Worm (Caenorhabditis elegans): Measurements from ENCODE around the gene tank-1.

Gene tank-1

DNA sequence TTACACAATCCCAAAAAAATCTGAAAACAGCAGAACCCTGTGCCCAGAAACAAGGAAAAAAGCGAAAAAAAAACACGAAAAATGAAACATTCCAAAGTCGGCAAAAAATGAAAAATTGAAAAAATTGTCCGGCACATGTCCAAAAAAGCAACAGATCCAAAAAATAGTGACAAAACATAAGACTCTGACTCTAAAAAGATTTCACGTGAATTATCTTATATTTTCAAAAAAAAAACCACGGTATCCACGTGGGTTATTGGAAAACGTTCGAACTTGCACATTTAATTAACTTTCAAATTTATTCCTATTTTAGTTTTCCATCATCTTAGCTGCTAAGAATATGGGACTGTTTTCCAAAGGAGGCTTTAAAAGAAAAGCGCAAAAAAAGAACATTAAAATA, 14.9 kb downstream of the tank-1 start, which contains the start of gene Y75B7B.1:
Gene Y75B7B.1, plus strand, starts transcription at position 301 of the 400 bp plus-strand sequence.
- TF ChIP-seq W03F9.2 (tag; optimal IDR thresholded peaks at IDR 0.05) (no peak), him-1 (tag; optimal IDR thresholded peaks at IDR 0.05) (no peak), dao-5 (tag; optimal IDR thresholded peaks at IDR 0.05) (no peak)

DNA sequence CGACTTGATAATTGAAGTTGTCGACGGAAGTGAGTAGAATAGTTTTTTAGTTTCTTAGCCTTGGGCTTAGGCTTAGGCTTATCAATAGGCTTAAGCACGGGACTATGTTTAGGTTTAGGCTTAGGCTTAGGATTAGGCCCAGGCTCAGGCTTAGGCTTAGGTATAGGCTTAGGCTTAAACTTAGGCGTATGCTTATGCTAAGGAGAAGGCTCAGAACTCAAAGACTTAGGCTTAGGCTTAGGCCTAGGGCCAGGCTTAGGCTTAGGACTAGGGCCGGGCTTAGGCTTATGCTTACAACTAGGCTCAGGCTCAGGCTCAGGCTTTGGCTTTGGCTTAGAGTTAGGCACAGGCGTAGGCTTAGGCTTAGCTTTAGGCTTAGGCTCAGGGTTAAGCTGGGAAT, 19.0 kb downstream of the tank-1 start:
- TF ChIP-seq him-1 (tag; optimal IDR thresholded peaks at IDR 0.05) (no peak), dao-5 (tag; optimal IDR thresholded peaks at IDR 0.05) (no peak), W03F9.2 (tag; optimal IDR thresholded peaks at IDR 0.05) (no peak)

DNA sequence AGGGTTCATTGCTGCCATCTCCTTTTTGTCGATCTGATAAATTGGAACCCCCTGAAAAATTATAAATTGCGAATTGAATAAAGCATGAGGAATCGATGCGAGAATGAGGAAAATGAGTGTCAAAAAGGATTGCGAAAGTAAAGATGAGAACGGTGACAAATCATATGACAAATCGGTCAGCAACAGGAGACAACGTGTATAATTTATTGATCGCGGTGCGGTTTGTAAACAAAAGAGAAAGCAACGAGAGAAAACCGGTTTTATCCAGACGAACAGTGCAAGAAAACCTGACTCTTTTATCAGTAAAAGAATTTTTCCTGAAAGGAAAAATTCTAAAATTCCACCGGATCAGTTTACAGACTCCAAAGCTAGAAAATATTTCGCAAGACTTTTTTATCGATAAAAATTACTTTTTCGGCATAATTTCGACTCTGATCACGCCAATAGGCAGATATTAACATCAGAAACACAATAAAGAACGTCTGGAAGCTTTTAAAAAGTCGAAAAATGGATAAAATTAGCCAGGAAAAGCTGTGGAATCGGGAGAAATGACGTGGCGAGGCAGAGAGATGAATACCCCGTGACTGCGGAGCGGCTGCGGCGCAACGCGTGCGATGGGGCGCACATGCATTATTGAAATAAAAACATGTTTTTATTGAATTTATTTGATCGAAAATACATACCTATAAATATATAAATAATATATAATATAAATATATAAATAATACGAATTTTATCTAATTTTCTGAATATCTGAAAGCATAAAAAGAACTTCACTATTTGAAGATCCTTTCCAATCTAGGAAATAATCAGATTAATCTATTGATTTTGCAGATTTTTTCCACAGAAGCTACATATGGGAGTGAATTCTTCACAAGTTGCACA, 21.3 kb downstream of the tank-1 start, which contains the start of the genes rab-1 and C39F7.5:
Gene rab-1, minus strand, starts transcription at position 51 of the 885 bp plus-strand sequence.
Gene C39F7.5, plus strand, starts transcription at position 835 of the 885 bp plus-strand sequence.
- TF ChIP-seq W03F9.2 (tag; optimal IDR thresholded peaks at IDR 0.05) = peak; percentile 88
- TF ChIP-seq dao-5 (tag; optimal IDR thresholded peaks at IDR 0.05) = no peak

DNA sequence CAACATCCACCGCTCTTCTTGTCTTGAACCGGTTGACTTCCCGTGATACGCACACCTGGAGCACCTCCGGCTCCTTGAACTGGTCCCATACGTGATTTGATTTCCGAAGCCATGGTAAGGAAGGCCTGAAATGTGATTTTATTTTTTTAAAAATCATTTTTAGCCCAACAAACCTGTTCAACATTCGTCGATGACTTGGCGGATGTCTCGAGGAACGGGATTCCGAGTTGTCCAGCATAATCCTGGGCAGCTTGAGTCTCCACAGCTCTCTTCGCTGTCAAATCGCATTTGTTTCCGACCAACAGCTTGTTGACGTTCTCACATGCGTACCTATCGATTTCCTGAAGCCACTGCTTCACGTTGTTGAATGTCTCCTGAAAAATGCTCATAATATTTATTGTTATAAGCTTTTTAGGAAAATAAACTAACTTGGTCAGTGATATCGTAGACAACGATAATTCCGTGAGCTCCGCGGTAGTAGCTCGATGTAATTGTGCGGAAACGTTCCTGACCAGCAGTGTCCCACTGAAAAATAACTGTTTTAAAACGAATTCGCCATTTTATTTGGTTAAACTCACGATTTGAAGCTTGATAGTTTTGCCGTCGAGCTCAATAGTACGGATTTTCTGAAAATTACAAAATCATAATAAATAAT, 22.3 kb downstream of the tank-1 start:
- TF ChIP-seq dao-5 (tag; optimal IDR thresholded peaks at IDR 0.05) = no peak
- no peak for TF ChIP-seq W03F9.2 (tag; optimal IDR thresholded peaks at IDR 0.05)
- TF ChIP-seq him-1 (tag; optimal IDR thresholded peaks at IDR 0.05) = no peak

DNA sequence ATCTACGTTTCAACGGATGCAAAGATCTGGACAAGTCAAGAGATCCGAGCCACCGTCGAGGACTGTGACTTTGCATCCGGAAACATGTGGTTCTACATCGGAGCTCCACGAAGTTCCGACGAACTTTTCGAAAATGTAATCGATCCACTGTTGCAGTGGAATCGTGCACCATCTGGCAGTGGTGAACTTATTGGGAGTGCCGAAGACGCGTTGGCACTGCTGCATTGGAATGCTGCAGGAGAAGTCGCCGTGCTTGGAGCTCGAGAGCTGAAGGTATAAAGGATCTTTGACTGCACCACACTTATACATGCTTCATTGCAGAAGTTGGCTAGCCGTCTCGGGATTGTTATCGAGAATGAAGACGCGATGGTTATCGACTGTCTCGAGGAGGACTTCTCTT, 23.5 kb downstream of the tank-1 start:
- TF ChIP-seq dao-5 (tag; optimal IDR thresholded peaks at IDR 0.05) = no peak
- TF ChIP-seq him-1 (tag; optimal IDR thresholded peaks at IDR 0.05) = no peak

DNA sequence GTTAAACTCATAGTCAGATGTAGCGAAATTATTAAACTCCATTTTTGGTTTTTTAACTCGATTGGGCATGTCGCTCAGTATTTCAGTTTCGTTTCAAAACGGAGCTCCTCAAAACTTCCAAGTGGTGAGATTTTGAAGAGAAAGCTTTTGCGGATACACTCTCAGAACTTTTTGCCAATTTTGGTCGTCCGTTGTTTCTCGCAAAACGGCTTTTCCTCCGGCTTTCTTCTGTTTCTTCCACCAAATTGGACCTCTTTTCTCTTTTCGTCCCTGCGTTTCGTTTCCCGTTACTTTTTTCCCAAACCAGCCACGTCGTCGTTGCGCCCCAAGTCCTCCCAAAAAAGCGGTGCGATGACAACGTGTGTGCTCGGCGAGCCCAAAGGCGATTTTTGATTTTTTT, 25.5 kb downstream of the tank-1 start, which contains the start of gene C39F7.1:
Gene C39F7.1, plus strand, starts transcription at position 301 of the 400 bp plus-strand sequence.
- TF ChIP-seq him-1 (tag; optimal IDR thresholded peaks at IDR 0.05) (no peak), dao-5 (tag; optimal IDR thresholded peaks at IDR 0.05) (no peak), W03F9.2 (tag; optimal IDR thresholded peaks at IDR 0.05) (no peak)

DNA sequence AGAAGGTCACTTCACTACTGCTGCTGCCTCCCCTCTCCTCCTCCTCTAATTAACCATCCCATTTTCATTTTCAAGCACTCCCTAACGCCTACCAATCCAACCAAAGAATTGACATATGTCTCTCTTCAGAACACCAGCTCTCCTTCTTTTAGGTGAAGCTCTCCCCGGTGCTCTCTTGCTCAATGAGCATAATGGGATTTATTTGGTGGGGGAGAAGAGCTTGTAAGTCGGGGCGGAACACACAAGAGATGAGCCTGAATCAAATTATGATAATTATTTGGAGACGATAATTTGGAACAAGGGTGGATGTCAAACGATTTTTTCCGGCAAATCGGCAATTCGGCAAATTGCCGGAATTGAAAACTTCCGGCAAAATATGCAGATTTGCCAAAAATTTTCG, 32.7 kb downstream of the tank-1 start:
- TF ChIP-seq dao-5 (tag; optimal IDR thresholded peaks at IDR 0.05) = no peak
- TF ChIP-seq W03F9.2 (tag; optimal IDR thresholded peaks at IDR 0.05) = no peak
- TF ChIP-seq him-1 (tag; optimal IDR thresholded peaks at IDR 0.05) = no peak

DNA sequence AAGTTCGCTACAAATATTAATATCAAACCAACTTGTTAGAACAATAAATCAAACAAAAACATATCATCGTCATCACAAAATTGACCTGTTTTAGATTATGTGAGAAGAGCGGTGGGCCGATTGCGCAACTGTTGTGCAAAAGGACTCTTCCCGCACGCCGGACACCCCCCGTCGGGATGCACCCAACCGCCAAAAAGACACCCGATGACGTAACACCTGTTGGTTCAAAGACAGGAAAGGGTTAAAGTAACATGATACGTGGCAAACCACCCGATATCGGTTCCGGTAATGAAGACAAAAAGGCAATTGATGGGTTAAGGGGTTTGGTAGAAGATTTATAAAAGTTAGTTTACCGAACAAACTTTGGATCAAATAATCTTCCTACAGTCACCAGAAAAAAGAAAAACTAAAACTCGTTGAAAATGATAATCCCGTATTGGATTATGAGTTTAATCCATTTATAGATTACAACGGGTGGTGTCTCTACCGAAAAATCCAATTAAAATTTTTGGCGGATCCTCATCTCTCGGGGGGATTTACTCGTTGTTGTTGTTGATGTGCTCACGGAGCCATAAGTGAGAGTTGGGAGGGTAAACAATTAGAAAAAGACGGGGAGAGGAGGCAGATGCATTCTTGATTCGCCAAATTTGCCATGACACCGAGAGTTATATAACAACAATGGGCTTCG, 41.3 kb downstream of the tank-1 start:
- TF ChIP-seq dao-5 (tag; optimal IDR thresholded peaks at IDR 0.05) = no peak

DNA sequence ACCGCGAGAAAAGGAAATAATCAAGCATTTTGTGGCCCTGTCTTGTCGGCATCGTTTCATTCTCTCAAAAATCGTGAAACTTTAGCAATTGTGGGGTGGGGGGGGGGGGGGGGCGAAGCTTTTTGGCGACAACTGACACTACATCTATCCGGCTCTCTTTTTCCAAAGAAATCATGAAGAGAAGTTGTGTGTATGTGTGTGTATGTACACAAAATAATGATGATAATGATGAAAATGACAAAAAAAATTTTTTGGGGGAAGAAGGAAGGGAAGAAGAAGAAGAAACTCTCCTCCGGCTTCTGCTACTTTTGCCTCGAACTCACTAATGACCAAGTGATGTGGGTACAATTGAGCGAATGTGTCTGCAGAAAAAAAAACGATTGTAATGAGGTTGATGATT, 42.5 kb downstream of the tank-1 start:
- no peak for TF ChIP-seq him-1 (tag; optimal IDR thresholded peaks at IDR 0.05)
- TF ChIP-seq W03F9.2 (tag; optimal IDR thresholded peaks at IDR 0.05) = no peak
- TF ChIP-seq dao-5 (tag; optimal IDR thresholded peaks at IDR 0.05) = no peak

DNA sequence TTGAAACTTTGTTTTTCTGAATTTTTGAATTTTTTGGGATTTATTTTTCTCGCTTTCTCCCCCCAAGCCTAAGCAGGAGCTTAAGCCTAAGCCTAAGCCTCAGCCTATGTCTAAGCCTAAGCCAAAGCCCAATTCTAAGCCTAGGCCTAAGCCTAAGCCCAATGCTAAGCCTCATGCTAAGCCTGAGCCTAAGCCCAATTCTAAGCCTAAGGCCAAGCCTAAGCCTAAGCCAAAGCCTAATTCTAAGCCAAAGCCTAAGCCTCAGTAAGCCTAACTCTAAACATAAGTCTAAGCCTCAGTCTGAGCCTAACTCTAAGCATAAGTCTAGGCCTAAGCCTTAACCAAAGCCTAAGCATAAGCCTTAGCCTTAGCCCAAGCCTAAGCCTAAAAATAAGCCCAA, 43.1 kb downstream of the tank-1 start:
- no peak for TF ChIP-seq him-1 (tag; optimal IDR thresholded peaks at IDR 0.05)
- no peak for TF ChIP-seq dao-5 (tag; optimal IDR thresholded peaks at IDR 0.05)
- TF ChIP-seq W03F9.2 (tag; optimal IDR thresholded peaks at IDR 0.05) = no peak

DNA sequence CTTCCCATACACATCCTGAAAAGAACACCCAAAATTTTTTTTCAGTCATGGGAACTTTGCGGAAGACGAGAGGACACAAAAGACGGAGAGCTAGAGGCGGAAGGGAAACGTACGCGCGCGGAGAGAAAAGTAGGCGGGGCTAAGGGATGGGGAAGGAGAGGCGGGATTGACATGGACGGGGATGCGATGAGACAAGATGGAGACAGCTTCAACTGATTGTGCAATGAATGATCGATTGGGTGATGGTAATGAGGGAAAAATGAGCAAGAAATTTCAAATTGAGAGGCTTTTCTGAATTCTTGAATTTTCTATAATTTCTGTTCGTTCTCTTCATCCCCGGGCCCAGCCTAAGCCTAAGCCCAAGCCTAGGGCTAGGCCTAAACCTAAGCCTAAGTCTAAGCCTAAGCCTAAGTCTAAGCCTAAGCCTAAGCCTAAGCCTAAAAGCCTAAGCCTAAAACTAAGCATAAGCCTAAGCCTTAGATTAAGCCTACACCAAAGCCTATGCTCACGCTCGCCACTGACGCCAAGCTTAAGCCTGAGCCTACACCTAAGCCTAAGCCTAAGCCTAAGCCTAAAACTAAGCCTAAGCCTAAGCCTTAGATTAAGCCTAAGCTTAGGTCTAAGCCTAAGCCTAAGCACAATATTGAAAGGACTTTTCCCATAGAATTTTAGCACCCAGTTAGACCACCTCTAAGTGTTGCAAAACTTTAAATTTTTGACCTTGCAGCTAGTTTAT, 49.0 kb downstream of the tank-1 start:
- TF ChIP-seq dao-5 (tag; optimal IDR thresholded peaks at IDR 0.05) = no peak
- TF ChIP-seq W03F9.2 (tag; optimal IDR thresholded peaks at IDR 0.05) = no peak
- no peak for TF ChIP-seq him-1 (tag; optimal IDR thresholded peaks at IDR 0.05)

DNA sequence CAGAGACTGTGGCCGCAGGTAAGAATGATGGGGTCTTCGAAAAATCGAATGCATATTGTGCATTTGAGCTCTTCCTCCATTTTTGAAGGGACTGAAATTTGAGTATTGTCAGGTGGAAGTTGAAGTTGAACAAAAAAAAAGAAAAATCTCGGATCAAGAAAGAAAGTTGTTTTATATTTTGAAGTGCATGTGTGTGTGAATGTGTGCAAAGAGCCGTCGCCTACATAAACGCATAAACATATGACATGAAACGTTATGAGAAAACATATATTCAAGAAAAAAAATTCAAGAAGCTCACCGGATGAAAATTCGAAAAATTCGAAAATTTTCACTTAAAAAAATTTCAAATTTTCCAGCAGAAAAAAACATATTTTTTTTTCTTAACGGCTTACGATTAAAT, 50.2 kb downstream of the tank-1 start, which contains the start of gene madd-2:
Gene madd-2, minus strand, starts transcription at position 101 of the 400 bp plus-strand sequence.
- TF ChIP-seq W03F9.2 (tag; optimal IDR thresholded peaks at IDR 0.05) (no peak), dao-5 (tag; optimal IDR thresholded peaks at IDR 0.05) (no peak), him-1 (tag; optimal IDR thresholded peaks at IDR 0.05) (no peak)

DNA sequence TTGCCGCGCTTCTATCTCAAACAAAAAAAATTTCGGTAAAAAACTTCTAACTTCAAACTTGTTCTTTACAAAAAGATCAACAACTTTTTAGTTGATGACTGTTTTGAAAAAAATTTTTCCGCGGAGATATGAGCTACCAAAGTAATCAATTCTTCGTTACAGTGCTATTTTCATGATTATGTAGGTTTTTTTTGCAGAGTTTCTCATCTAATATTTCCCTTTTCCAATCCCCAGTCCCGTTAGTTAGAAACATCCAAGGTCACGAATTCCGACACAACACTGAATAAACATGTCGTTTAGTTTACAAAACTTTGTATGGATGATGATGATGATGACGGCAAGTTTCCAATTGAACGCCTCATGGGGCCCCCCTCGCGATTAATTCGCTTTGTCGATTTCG, 52.9 kb downstream of the tank-1 start:
- no peak for TF ChIP-seq W03F9.2 (tag; optimal IDR thresholded peaks at IDR 0.05)
- no peak for TF ChIP-seq him-1 (tag; optimal IDR thresholded peaks at IDR 0.05)
- no peak for TF ChIP-seq dao-5 (tag; optimal IDR thresholded peaks at IDR 0.05)

Data from whole organism, L4/young adult.